Comparison of ENCODE assay signal across 1 fruit fly cellular context in genomic region chr3R:11221437-11222230, dm6.
TF ChIP-seq lines count a peak whose summit lies in the region.

Gene CG6693, minus strand, starts transcription at chr3R:11221639.
Gene RpL3, plus strand, starts transcription at chr3R:11221894.

TF ChIP-seq in whole organism, embryonic, 481 proteins besides CTCF, POLR2A, EP300 and RAD21 (continued from another document and continues in another):
- TF ChIP-seq Asciz (GFP tag; optimal IDR thresholded peaks at IDR 0.05; lab: Kevin White, UChicago) (peak; percentile 86), twi (tag; optimal IDR thresholded peaks at IDR 0.05; lab: Kevin White, UChicago) (peak; percentile 24), hbn (GFP tag; IDR thresholded peaks at IDR 0.05; lab: Robert Waterston, UW; ENCODE audit: partially characterized antibody) (no peak), eyg (GFP tag; optimal IDR thresholded peaks at IDR 0.05; lab: Kevin White, UChicago) (peak; percentile 25), cwo (GFP tag; optimal IDR thresholded peaks at IDR 0.05; lab: Kevin White, UChicago) (peak; percentile 61), bbx (GFP tag; IDR thresholded peaks at IDR 0.05; lab: Robert Waterston, UW; ENCODE audit: partially characterized antibody) (peak; percentile 63; the same call in 1 of the 2 replicates), Nf-YB (GFP tag; optimal IDR thresholded peaks at IDR 0.05; lab: Kevin White, UChicago) (peak; percentile 56), Scr (GFP tag; IDR thresholded peaks at IDR 0.05; lab: Robert Waterston, UW; ENCODE audit: partially characterized antibody) (no peak; the same call in 1 of the 2 replicates), ATbp (GFP tag; optimal IDR thresholded peaks at IDR 0.05; lab: Kevin White, UChicago) (peak; percentile 71), wek (GFP tag; optimal IDR thresholded peaks at IDR 0.05; lab: Kevin White, UChicago) (peak; percentile 88), CG14860 (GFP tag; IDR thresholded peaks at IDR 0.05; lab: Robert Waterston, UW; ENCODE audit: partially characterized antibody) (no peak), cato (GFP tag; optimal IDR thresholded peaks at IDR 0.05; lab: Kevin White, UChicago; ENCODE audit: borderline replicate concordance) (peak; percentile 43), Ada2b (GFP tag; IDR thresholded peaks at IDR 0.05; lab: Robert Waterston, UW) (no peak), CG17186 (GFP tag; optimal IDR thresholded peaks at IDR 0.05; lab: Kevin White, UChicago) (peak; percentile 80), bab2 (GFP tag; optimal IDR thresholded peaks at IDR 0.05; lab: Kevin White, UChicago) (peak; percentile 46), CG32532 (GFP tag; IDR thresholded peaks at IDR 0.05; lab: Robert Waterston, UW) (peak; percentile 86), BtbVII (GFP tag; optimal IDR thresholded peaks at IDR 0.05; lab: Kevin White, UChicago) (peak; percentile 91), CG14050 (GFP tag; IDR thresholded peaks at IDR 0.05; lab: Robert Waterston, UW) (peak; percentile 40; the same call in 2 of the 3 replicates), E2f1 (GFP tag; IDR thresholded peaks at IDR 0.05; lab: Robert Waterston, UW) (peak; percentile 47; the same call in 1 of the 2 replicates), Doc3 (GFP tag; IDR thresholded peaks at IDR 0.05; lab: Robert Waterston, UW; ENCODE audit: partially characterized antibody) (no peak), Hr78 (GFP tag; optimal IDR thresholded peaks at IDR 0.05; lab: Kevin White, UChicago) (peak in 1 of 2 experiments; percentile 20), vnd (GFP tag; IDR thresholded peaks at IDR 0.05; lab: Robert Waterston, UW; ENCODE audit: partially characterized antibody) (no peak), CG1792 (GFP tag; optimal IDR thresholded peaks at IDR 0.05; lab: Kevin White, UChicago) (no peak), ham (GFP tag; IDR thresholded peaks at IDR 0.05; lab: Robert Waterston, UW) (no peak), grau (tag; optimal IDR thresholded peaks at IDR 0.05; lab: Kevin White, UChicago) (peak; percentile 77), Xrp1 (GFP tag; IDR thresholded peaks at IDR 0.05; lab: Robert Waterston, UW) (peak; percentile 44), GATAe (GFP tag; conservative IDR thresholded peaks at IDR 0.05; lab: Robert Waterston, UW) (no peak), gro (GFP tag; optimal IDR thresholded peaks at IDR 0.05; lab: Kevin White, UChicago) (peak; percentile 87), CG8089 (GFP tag; optimal IDR thresholded peaks at IDR 0.05; lab: Kevin White, UChicago) (peak; percentile 65), ash1 (GFP tag; optimal IDR thresholded peaks at IDR 0.05; lab: Kevin White, UChicago) (peak; percentile 83), croc (GFP tag; conservative IDR thresholded peaks at IDR 0.05; lab: Robert Waterston, UW) (no peak), CoRest (tag; optimal IDR thresholded peaks at IDR 0.05; lab: Kevin White, UChicago) (peak; percentile 44), zfh1 (GFP tag; IDR thresholded peaks at IDR 0.05; lab: Robert Waterston, UW) (peak; percentile 72), CG8359 (GFP tag; optimal IDR thresholded peaks at IDR 0.05; lab: Kevin White, UChicago; ENCODE audit: borderline replicate concordance) (peak; percentile 46), ara (GFP tag; IDR thresholded peaks at IDR 0.05; lab: Robert Waterston, UW) (peak; percentile 28; the same call in 1 of the 2 replicates), rib (GFP tag; IDR thresholded peaks at IDR 0.05; lab: Robert Waterston, UW) (peak; percentile 71), CG13624 (GFP tag; optimal IDR thresholded peaks at IDR 0.05; lab: Kevin White, UChicago) (peak; percentile 72), maf-S (GFP tag; optimal IDR thresholded peaks at IDR 0.05; lab: Kevin White, UChicago) (no peak), Hr51 (GFP tag; optimal IDR thresholded peaks at IDR 0.05; lab: Kevin White, UChicago) (peak; percentile 68 to 70), H2.0 (GFP tag; IDR thresholded peaks at IDR 0.05; lab: Robert Waterston, UW) (peak; percentile 47), CG8944 (GFP tag; optimal IDR thresholded peaks at IDR 0.05; lab: Kevin White, UChicago) (peak; percentile 4), dmrt11E (tag; optimal IDR thresholded peaks at IDR 0.05; lab: Kevin White, UChicago) (peak; percentile 58), CG9876 (GFP tag; optimal IDR thresholded peaks at IDR 0.05; lab: Kevin White, UChicago) (peak; percentile 71), Bteb2 (GFP tag; optimal IDR thresholded peaks at IDR 0.05; lab: Kevin White, UChicago) (peak; percentile 27), CG17612 (GFP tag; IDR thresholded peaks at IDR 0.05; lab: Robert Waterston, UW) (0 out of 2 replicates have a peak, but pooled peaks have one; percentile 61), Mad (GFP tag; optimal IDR thresholded peaks at IDR 0.05; lab: Kevin White, UChicago) (peak; percentile 50), crp (GFP tag; optimal IDR thresholded peaks at IDR 0.05; lab: Kevin White, UChicago) (peak in 1 of 2 experiments; percentile 34), CG14710 (tag; optimal IDR thresholded peaks at IDR 0.05; lab: Kevin White, UChicago) (peak; percentile 91), dati (GFP tag; IDR thresholded peaks at IDR 0.05; lab: Robert Waterston, UW) (0 out of 2 replicates have a peak, but pooled peaks have one; percentile 29), CG4707 (GFP tag; optimal IDR thresholded peaks at IDR 0.05; lab: Kevin White, UChicago) (peak; percentile 90), CG15696 (tag; optimal IDR thresholded peaks at IDR 0.05; lab: Kevin White, UChicago) (peak; percentile 42), CG7839 (tag; optimal IDR thresholded peaks at IDR 0.05; lab: Kevin White, UChicago) (peak; percentile 77), cad (GFP tag; optimal IDR thresholded peaks at IDR 0.05; lab: Kevin White, UChicago) (no peak), CG13287 (GFP tag; IDR thresholded peaks at IDR 0.05; lab: Robert Waterston, UW; ENCODE audit: partially characterized antibody) (peak; percentile 55; the same call in 1 of the 2 replicates), Sry-β (GFP tag; optimal IDR thresholded peaks at IDR 0.05; lab: Kevin White, UChicago) (peak; percentile 45), CG4404 (GFP tag; IDR thresholded peaks at IDR 0.05; lab: Robert Waterston, UW) (no peak), fd64A (GFP tag; optimal IDR thresholded peaks at IDR 0.05; lab: Kevin White, UChicago) (peak; percentile 89), CG31441 (GFP tag; IDR thresholded peaks at IDR 0.05; lab: Robert Waterston, UW) (peak; percentile 74), run (tag; optimal IDR thresholded peaks at IDR 0.05; lab: Kevin White, UChicago) (peak; percentile 57), Sox100B (GFP tag; optimal IDR thresholded peaks at IDR 0.05; lab: Kevin White, UChicago) (peak; percentile 68), CG7745 (tag; optimal IDR thresholded peaks at IDR 0.05; lab: Kevin White, UChicago) (peak; percentile 39), kah (GFP tag; optimal IDR thresholded peaks at IDR 0.05; lab: Kevin White, UChicago) (peak; percentile 86), NFAT (GFP tag; IDR thresholded peaks at IDR 0.05; lab: Robert Waterston, UW) (peak; percentile 88), Trl (optimal IDR thresholded peaks at IDR 0.05; lab: Kevin White, UChicago) (peak in 1 of 2 experiments; percentile 12), Trl (GFP tag; optimal IDR thresholded peaks at IDR 0.05; lab: Kevin White, UChicago) (peak; percentile 84), CG1603 (tag; optimal IDR thresholded peaks at IDR 0.05; lab: Kevin White, UChicago) (peak; percentile 90), CG1647 (GFP tag; optimal IDR thresholded peaks at IDR 0.05; lab: Kevin White, UChicago) (peak; percentile 52), Oaz (GFP tag; IDR thresholded peaks at IDR 0.05; lab: Robert Waterston, UW) (no peak), chn (GFP tag; optimal IDR thresholded peaks at IDR 0.05; lab: Kevin White, UChicago) (peak; percentile 43), tgo (GFP tag; IDR thresholded peaks at IDR 0.05; lab: Robert Waterston, UW) (peak; percentile 22; the same call in 1 of the 3 replicates), CG31388 (GFP tag; optimal IDR thresholded peaks at IDR 0.05; lab: Kevin White, UChicago) (no peak), Lhr (GFP tag; optimal IDR thresholded peaks at IDR 0.05; lab: Kevin White, UChicago) (peak; percentile 97), CG17829 (tag; optimal IDR thresholded peaks at IDR 0.05; lab: Kevin White, UChicago) (peak; percentile 71), NC2α (GFP tag; optimal IDR thresholded peaks at IDR 0.05; lab: Kevin White, UChicago) (peak; percentile 88), CG4328 (GFP tag; optimal IDR thresholded peaks at IDR 0.05; lab: Kevin White, UChicago) (peak; percentile 84), CG8290 (GFP tag; optimal IDR thresholded peaks at IDR 0.05; lab: Kevin White, UChicago) (peak; percentile 69), CG8290 (tag; optimal IDR thresholded peaks at IDR 0.05; lab: Kevin White, UChicago) (peak; percentile 43 to 94), knrl (GFP tag; IDR thresholded peaks at IDR 0.05; lab: Robert Waterston, UW; ENCODE audit: partially characterized antibody) (peak; percentile 49; the same call in 1 of the 3 replicates), CG7556 (GFP tag; optimal IDR thresholded peaks at IDR 0.05; lab: Kevin White, UChicago) (peak; percentile 56), CG16813 (GFP tag; IDR thresholded peaks at IDR 0.05; lab: Robert Waterston, UW; ENCODE audit: partially characterized antibody) (no peak), CrebB (tag; optimal IDR thresholded peaks at IDR 0.05; lab: Kevin White, UChicago) (peak; percentile 89), sr (GFP tag; IDR thresholded peaks at IDR 0.05; lab: Robert Waterston, UW) (peak; percentile 67; the same call in 2 of the 3 replicates), klu (GFP tag; IDR thresholded peaks at IDR 0.05; lab: Robert Waterston, UW) (no peak), Adf1 (GFP tag; IDR thresholded peaks at IDR 0.05; lab: Robert Waterston, UW) (peak; percentile 53; the same call in 1 of the 2 replicates), org-1 (GFP tag; optimal IDR thresholded peaks at IDR 0.05; lab: Kevin White, UChicago) (peak; percentile 56), Dip3 (GFP tag; optimal IDR thresholded peaks at IDR 0.05; lab: Kevin White, UChicago) (peak; percentile 44), nau (GFP tag; optimal IDR thresholded peaks at IDR 0.05; lab: Kevin White, UChicago) (no peak), btn (GFP tag; optimal IDR thresholded peaks at IDR 0.05; lab: Kevin White, UChicago) (peak; percentile 47), gt (GFP tag; IDR thresholded peaks at IDR 0.05; lab: Robert Waterston, UW) (no peak), Aef1 (GFP tag; IDR thresholded peaks at IDR 0.05; lab: Robert Waterston, UW) (no peak; the same call in 2 of the 3 replicates), CG12104 (GFP tag; optimal IDR thresholded peaks at IDR 0.05; lab: Kevin White, UChicago) (peak; percentile 74), C15 (GFP tag; IDR thresholded peaks at IDR 0.05; lab: Robert Waterston, UW) (peak; percentile 47; the same call in 1 of the 3 replicates), CG8281 (tag; optimal IDR thresholded peaks at IDR 0.05; lab: Kevin White, UChicago) (peak; percentile 30), CG31365 (tag; optimal IDR thresholded peaks at IDR 0.05; lab: Kevin White, UChicago) (peak; percentile 85), dimm (GFP tag; IDR thresholded peaks at IDR 0.05; lab: Robert Waterston, UW) (no peak), Sox102F (GFP tag; optimal IDR thresholded peaks at IDR 0.05; lab: Kevin White, UChicago) (no peak), CG12299 (tag; optimal IDR thresholded peaks at IDR 0.05; lab: Kevin White, UChicago) (peak; percentile 83), Pdp1 (GFP tag; optimal IDR thresholded peaks at IDR 0.05; lab: Kevin White, UChicago) (peak; percentile 50 to 82), gce (GFP tag; IDR thresholded peaks at IDR 0.05; lab: Robert Waterston, UW) (peak; percentile 84), CG5953 (GFP tag; IDR thresholded peaks at IDR 0.05; lab: Robert Waterston, UW) (peak; percentile 76), Nf-YC (tag; optimal IDR thresholded peaks at IDR 0.05; lab: Kevin White, UChicago) (peak; percentile 60), ftz-f1 (GFP tag; optimal IDR thresholded peaks at IDR 0.05; lab: Kevin White, UChicago) (no peak), jing (GFP tag; optimal IDR thresholded peaks at IDR 0.05; lab: Kevin White, UChicago) (no peak), Blimp-1 (GFP tag; optimal IDR thresholded peaks at IDR 0.05; lab: Kevin White, UChicago) (peak; percentile 44), CG17359 (tag; optimal IDR thresholded peaks at IDR 0.05; lab: Kevin White, UChicago) (peak; percentile 84), usp (GFP tag; optimal IDR thresholded peaks at IDR 0.05; lab: Kevin White, UChicago) (no peak), jumu (GFP tag; optimal IDR thresholded peaks at IDR 0.05; lab: Kevin White, UChicago) (no peak), CG11456 (GFP tag; IDR thresholded peaks at IDR 0.05; lab: Robert Waterston, UW) (peak; percentile 84), CG13894 (tag; optimal IDR thresholded peaks at IDR 0.05; lab: Kevin White, UChicago) (peak; percentile 91), ap (GFP tag; IDR thresholded peaks at IDR 0.05; lab: Robert Waterston, UW) (peak; percentile 43; the same call in 1 of the 2 replicates), CG11723 (GFP tag; optimal IDR thresholded peaks at IDR 0.05; lab: Kevin White, UChicago) (peak; percentile 56), CG2199 (GFP tag; IDR thresholded peaks at IDR 0.05; lab: Robert Waterston, UW) (no peak), CG8478 (optimal IDR thresholded peaks at IDR 0.05; lab: Kevin White, UChicago) (peak; percentile 69), crol (GFP tag; IDR thresholded peaks at IDR 0.05; lab: Robert Waterston, UW) (no peak; the same call in 1 of the 2 replicates), tin (GFP tag; optimal IDR thresholded peaks at IDR 0.05; lab: Kevin White, UChicago) (peak; percentile 21), Gsc (GFP tag; IDR thresholded peaks at IDR 0.05; lab: Robert Waterston, UW) (no peak), Meics (GFP tag; optimal IDR thresholded peaks at IDR 0.05; lab: Kevin White, UChicago) (peak; percentile 87), odd (GFP tag; optimal IDR thresholded peaks at IDR 0.05; lab: Kevin White, UChicago) (peak; percentile 89), Atf3 (GFP tag; optimal IDR thresholded peaks at IDR 0.05; lab: Kevin White, UChicago) (peak; percentile 32), ranshi (GFP tag; IDR thresholded peaks at IDR 0.05; lab: Robert Waterston, UW) (peak; percentile 49; the same call in 1 of the 2 replicates), h (optimal IDR thresholded peaks at IDR 0.05; lab: Kevin White, UChicago) (no peak), CG6254 (GFP tag; optimal IDR thresholded peaks at IDR 0.05; lab: Kevin White, UChicago) (peak; percentile 45), YL-1 (GFP tag; optimal IDR thresholded peaks at IDR 0.05; lab: Kevin White, UChicago) (peak; percentile 98), amos (GFP tag; IDR thresholded peaks at IDR 0.05; lab: Robert Waterston, UW; ENCODE audit: partially characterized antibody) (peak; percentile 58), zen (tag; optimal IDR thresholded peaks at IDR 0.05; lab: Kevin White, UChicago) (peak; percentile 60), Hr39 (optimal IDR thresholded peaks at IDR 0.05; lab: Kevin White, UChicago) (no peak), nmo (GFP tag; optimal IDR thresholded peaks at IDR 0.05; lab: Kevin White, UChicago) (peak; percentile 70)
